Fruit fly (Drosophila melanogaster) whole organism, embryonic: ENCODE measurements around the gene CG16903.
A peak's percentile ranks its signal among the peaks of the same experiment; 100 is the strongest.

Experiments used
- Awh ChIP-seq: fragments of 200-800 bp; sonication (Bioruptor generic); IDR thresholded peaks from 2 replicates; pipeline ENCODE4, ENCODE4 v1.3.6; 2022; ENCODE audit warnings: missing biosample characterization, missing genetic modification characterization
- BEAF-32 ChIP-seq: fragments of 200-800 bp; sonication (Bioruptor generic); optimal IDR thresholded peaks from 3 replicates; lab custom pipeline; 2017; ENCODE audit warnings: missing biosample characterization, missing genetic modification characterization, mild to moderate bottlenecking, moderate library complexity, missing genetic modification reagents
- CG10274 ChIP-seq: fragments of 200-800 bp; sonication (Bioruptor generic); optimal IDR thresholded peaks from 3 replicates; lab custom pipeline; 2017; ENCODE audit warnings: missing biosample characterization, mild to moderate bottlenecking, missing genetic modification characterization
- CG10431 ChIP-seq: fragments of 200-800 bp; sonication (Bioruptor generic); optimal IDR thresholded peaks from 3 replicates; lab custom pipeline; 2018; ENCODE audit warnings: missing biosample characterization, mild to moderate bottlenecking, missing genetic modification characterization
- CG10654 ChIP-seq: fragments of 200-800 bp; sonication (Bioruptor generic); optimal IDR thresholded peaks from 2 replicates; lab custom pipeline; 2016; ENCODE audit warnings: missing biosample characterization, missing genetic modification characterization
- CG11695 ChIP-seq: fragments of 200-800 bp; sonication (Bioruptor generic); IDR thresholded peaks from 3 replicates; pipeline ENCODE4 v1.3.6; 2022; ENCODE audit warnings: missing biosample characterization, missing genetic modification characterization
- CG12236 ChIP-seq: fragments of 200-800 bp; sonication (Bioruptor generic); optimal IDR thresholded peaks from 2 replicates; lab custom pipeline; 2016; ENCODE audit warnings: missing biosample characterization, missing genetic modification characterization
- CG13296 ChIP-seq: fragments of 200-800 bp; sonication (Bioruptor generic); optimal IDR thresholded peaks from 3 replicates; lab custom pipeline; 2018; ENCODE audit warnings: missing biosample characterization, mild to moderate bottlenecking, missing genetic modification characterization
- CG1647 ChIP-seq: fragments of 200-800 bp; sonication (Bioruptor generic); optimal IDR thresholded peaks from 3 replicates; lab custom pipeline; 2016; ENCODE audit warnings: missing biosample characterization, missing genetic modification characterization
- CG16863 ChIP-seq: fragments of 200-800 bp; sonication (Bioruptor generic); optimal IDR thresholded peaks from 3 replicates; lab custom pipeline; 2016; ENCODE audit warnings: missing biosample characterization, missing genetic modification characterization
- CG17186 ChIP-seq: fragments of 200-800 bp; sonication (Bioruptor generic); optimal IDR thresholded peaks from 3 replicates; lab custom pipeline; 2017; ENCODE audit warnings: missing biosample characterization, missing genetic modification reagents, missing genetic modification characterization
- CG17612 ChIP-seq: fragments of 200-800 bp; sonication (Bioruptor generic); IDR thresholded peaks from 2 replicates; pipeline ENCODE4 v1.3.6; 2022; ENCODE audit warnings: missing biosample characterization, missing genetic modification characterization
- CG17912 ChIP-seq: fragments of 200-800 bp; sonication (Bioruptor generic); optimal IDR thresholded peaks from 2 replicates; lab custom pipeline; 2018; ENCODE audit warnings: missing biosample characterization, mild to moderate bottlenecking, missing genetic modification characterization
- CG1832 ChIP-seq: fragments of 200-800 bp; sonication (Bioruptor generic); optimal IDR thresholded peaks from 2 replicates; lab custom pipeline; 2017; ENCODE audit warnings: missing biosample characterization, mild to moderate bottlenecking, missing genetic modification characterization, inconsistent platforms
- CG2129 ChIP-seq: fragments of 200-800 bp; sonication (Bioruptor generic); IDR thresholded peaks from 2 replicates; pipeline ENCODE4 v1.3.6; 2022; ENCODE audit warnings: missing biosample characterization, missing genetic modification characterization; ENCODE audit not compliant: partially characterized antibody
- CG30403 ChIP-seq: fragments of 200-800 bp; sonication (Bioruptor generic); optimal IDR thresholded peaks from 3 replicates; lab custom pipeline; 2016; ENCODE audit warnings: missing biosample characterization, missing genetic modification characterization
- CG6272 ChIP-seq: fragments of 200-800 bp; sonication (Bioruptor generic); IDR thresholded peaks from 2 replicates; pipeline ENCODE4 v1.3.6; 2022; ENCODE audit warnings: missing biosample characterization, missing genetic modification characterization
- CG8281 ChIP-seq: fragments of 200-800 bp; sonication (Bioruptor generic); optimal IDR thresholded peaks from 2 replicates; lab custom pipeline; 2018; ENCODE audit warnings: missing biosample characterization, mild to moderate bottlenecking, missing genetic modification characterization, moderate library complexity
- Dek ChIP-seq: fragments of 200-800 bp; sonication (Bioruptor generic); optimal IDR thresholded peaks from 3 replicates; lab custom pipeline; 2019; ENCODE audit warnings: missing biosample characterization, mild to moderate bottlenecking, missing genetic modification characterization, moderate library complexity
- Dip3 ChIP-seq: fragments of 200-800 bp; sonication (Bioruptor generic); optimal IDR thresholded peaks from 3 replicates; lab custom pipeline; 2016; ENCODE audit warnings: missing biosample characterization, missing genetic modification characterization
- E2f1 ChIP-seq: fragments of 200-800 bp; sonication (Bioruptor generic); IDR thresholded peaks from 2 replicates; pipeline ENCODE4 v1.3.6; 2022; ENCODE audit warnings: missing biosample characterization, missing genetic modification characterization
- HLH54F ChIP-seq: fragments of 200-800 bp; sonication (Bioruptor generic); optimal IDR thresholded peaks from 3 replicates; lab custom pipeline; 2016; ENCODE audit warnings: missing biosample characterization, missing genetic modification characterization
- Hr3 ChIP-seq: fragments of 200-800 bp; sonication (Bioruptor generic); optimal IDR thresholded peaks from 3 replicates; lab custom pipeline; 2016; ENCODE audit warnings: missing biosample characterization, missing genetic modification characterization
- Hr51 ChIP-seq, 2 experiments: fragments of 200-800 bp; sonication (Bioruptor generic); optimal IDR thresholded peaks; 2 replicates in 1 of 2; 3 replicates in 1 of 2; lab custom pipeline; 2016 to 2018; ENCODE audit warnings: missing biosample characterization in 2 of 2, missing genetic modification characterization in 2 of 2, mild to moderate bottlenecking in 1 of 2, moderate library complexity in 1 of 2
- MESR4 ChIP-seq: fragments of 200-800 bp; sonication (Bioruptor generic); optimal IDR thresholded peaks from 2 replicates; lab custom pipeline; 2018; ENCODE audit warnings: missing biosample characterization, mild to moderate bottlenecking, missing genetic modification characterization, moderate library complexity
- Mad ChIP-seq: fragments of 200-800 bp; sonication (Bioruptor generic); optimal IDR thresholded peaks from 2 replicates; lab custom pipeline; 2016; ENCODE audit warnings: missing biosample characterization, missing genetic modification characterization
- Max ChIP-seq: fragments of 200-800 bp; sonication (Bioruptor generic); optimal IDR thresholded peaks from 2 replicates; lab custom pipeline; 2016; ENCODE audit warnings: missing biosample characterization, mild to moderate bottlenecking, missing genetic modification characterization
- Myb ChIP-seq: fragments of 200-800 bp; sonication (Bioruptor generic); optimal IDR thresholded peaks from 2 replicates; lab custom pipeline; 2016; ENCODE audit warnings: missing biosample characterization, missing genetic modification characterization
- Rx ChIP-seq: fragments of 200-800 bp; sonication (Bioruptor generic); IDR thresholded peaks from 2 replicates; pipeline ENCODE4 v1.3.6; 2022; ENCODE audit warnings: missing biosample characterization, missing genetic modification characterization
- Side ChIP-seq: fragments of 200-800 bp; sonication (Bioruptor generic); optimal IDR thresholded peaks from 2 replicates; lab custom pipeline; 2016; ENCODE audit warnings: missing biosample characterization, missing genetic modification characterization
- Sry-δ ChIP-seq: fragments of 200-800 bp; sonication (Bioruptor generic); optimal IDR thresholded peaks from 2 replicates; lab custom pipeline; 2016; ENCODE audit warnings: missing biosample characterization, missing genetic modification characterization
- abd-A ChIP-seq: fragments of 200-800 bp; sonication (Bioruptor generic); optimal IDR thresholded peaks from 3 replicates; lab custom pipeline; 2019; ENCODE audit warnings: missing biosample characterization, mild to moderate bottlenecking, missing genetic modification characterization, moderate library complexity
- ash1 ChIP-seq: fragments of 200-800 bp; sonication (Bioruptor generic); optimal IDR thresholded peaks from 2 replicates; lab custom pipeline; 2018; ENCODE audit warnings: missing biosample characterization, mild to moderate bottlenecking, missing genetic modification characterization
- chn ChIP-seq: fragments of 200-800 bp; sonication (Bioruptor generic); optimal IDR thresholded peaks from 2 replicates; lab custom pipeline; 2016; ENCODE audit warnings: missing biosample characterization, missing genetic modification characterization
- croc ChIP-seq: fragments of 200-800 bp; sonication (Bioruptor generic); conservative IDR thresholded peaks from 3 replicates; pipeline ENCODE4 v1.3.6; 2022; ENCODE audit warnings: missing biosample characterization, missing genetic modification characterization
- da ChIP-seq: fragments of 200-800 bp; sonication (Bioruptor generic); optimal IDR thresholded peaks from 2 replicates; lab custom pipeline; 2016; ENCODE audit warnings: missing biosample characterization, missing genetic modification characterization
- emc ChIP-seq: fragments of 200-800 bp; sonication (Bioruptor generic); optimal IDR thresholded peaks from 2 replicates; lab custom pipeline; 2016; ENCODE audit warnings: missing biosample characterization, missing genetic modification characterization
- ewg ChIP-seq: fragments of 200-800 bp; sonication (Bioruptor generic); optimal IDR thresholded peaks from 3 replicates; lab custom pipeline; 2017; ENCODE audit warnings: mild to moderate bottlenecking, missing biosample characterization, missing genetic modification reagents, missing genetic modification characterization
- gfzf ChIP-seq: fragments of 200-800 bp; sonication (Bioruptor generic); optimal IDR thresholded peaks from 2 replicates; lab custom pipeline; 2016; ENCODE audit warnings: missing biosample characterization, mild to moderate bottlenecking, missing genetic modification characterization, moderate library complexity
- inv ChIP-seq: fragments of 200-800 bp; sonication (Bioruptor generic); IDR thresholded peaks from 2 replicates; pipeline ENCODE4 v1.3.6; 2022; ENCODE audit warnings: missing biosample characterization, missing genetic modification characterization; ENCODE audit not compliant: partially characterized antibody
- lbe ChIP-seq: fragments of 200-800 bp; sonication (Bioruptor generic); optimal IDR thresholded peaks from 2 replicates; lab custom pipeline; 2016; ENCODE audit warnings: missing biosample characterization, mild to moderate bottlenecking, missing genetic modification characterization
- lola ChIP-seq, 3 experiments: fragments of >200 bp in 2 of 3; fragments of 200-800 bp in 1 of 3; sonication (Bioruptor generic) in 1 of 3; optimal IDR thresholded peaks; 2 replicates each; lab custom pipeline; 2017 to 2019; ENCODE audit warnings: missing biosample characterization in 3 of 3, missing genetic modification characterization in 3 of 3, mild to moderate bottlenecking in 1 of 3, moderate library complexity in 1 of 3
- oc ChIP-seq: fragments of 200-800 bp; sonication (Bioruptor generic); optimal IDR thresholded peaks from 2 replicates; lab custom pipeline; 2018; ENCODE audit warnings: missing biosample characterization, mild to moderate bottlenecking, missing genetic modification characterization, moderate library complexity
- ranshi ChIP-seq: fragments of 200-800 bp; sonication (Bioruptor generic); IDR thresholded peaks from 2 replicates; pipeline ENCODE4 v1.3.6; 2022; ENCODE audit warnings: missing biosample characterization, missing genetic modification characterization
- rib ChIP-seq: fragments of 200-800 bp; sonication (Bioruptor generic); IDR thresholded peaks from 2 replicates; pipeline ENCODE4 v1.3.6; 2022; ENCODE audit warnings: missing biosample characterization, missing genetic modification characterization
- salm ChIP-seq: fragments of 200-800 bp; sonication (Bioruptor generic); optimal IDR thresholded peaks from 2 replicates; lab custom pipeline; 2018; ENCODE audit warnings: missing biosample characterization, mild to moderate bottlenecking, missing genetic modification characterization
- scrt ChIP-seq: fragments of 200-800 bp; sonication (Bioruptor generic); optimal IDR thresholded peaks from 2 replicates; lab custom pipeline; 2018; ENCODE audit warnings: missing biosample characterization, mild to moderate bottlenecking, missing genetic modification characterization, moderate library complexity
- seq ChIP-seq: fragments of 200-800 bp; sonication (Bioruptor generic); IDR thresholded peaks from 2 replicates; pipeline ENCODE4 v1.3.6; 2022; ENCODE audit warnings: missing biosample characterization, missing genetic modification characterization
- tgo ChIP-seq: fragments of 200-800 bp; sonication (Bioruptor generic); IDR thresholded peaks from 3 replicates; pipeline ENCODE4 v1.3.6; 2022; ENCODE audit warnings: missing biosample characterization, missing genetic modification characterization
- unc-4 ChIP-seq: fragments of 200-800 bp; sonication (Bioruptor generic); IDR thresholded peaks from 2 replicates; pipeline ENCODE4 v1.3.6; 2022; ENCODE audit warnings: missing biosample characterization, missing genetic modification characterization; ENCODE audit not compliant: partially characterized antibody
- zfh1 ChIP-seq: fragments of 200-800 bp; sonication (Bioruptor generic); IDR thresholded peaks from 3 replicates; pipeline ENCODE4 v1.3.6; 2022; ENCODE audit warnings: missing biosample characterization, missing genetic modification characterization

Gene CG16903

dm6 chrX:2070708-2071063 lies 9.5 kb downstream of the CG16903 start (continued):
- TF ChIP-seq lola (GFP tag; optimal IDR thresholded peaks at IDR 0.05; lab: Kevin White, UChicago) (peak in 1 of 3 experiments; percentile 5), zfh1 (GFP tag; lab: Robert Waterston, UW) (peak; percentile 74; the same call in 2 of the 3 replicates), Max (GFP tag; lab: Kevin White, UChicago) (no peak), salm (peak; percentile 35), ash1 (GFP tag; lab: Kevin White, UChicago) (no peak), chn (GFP tag; lab: Kevin White, UChicago) (peak; percentile 21), seq (peak; percentile 66), abd-A (peak; percentile 5), CG11695 (GFP tag; lab: Robert Waterston, UW) (peak; percentile 81), MESR4 (GFP tag; lab: Kevin White, UChicago) (no peak), Dip3 (peak; percentile 52), Side (GFP tag; lab: Kevin White, UChicago) (peak; percentile 76), ewg (GFP tag; lab: Kevin White, UChicago) (peak; percentile 19), CG17186 (no peak), Rx (peak; percentile 49; the same call in 1 of the 2 replicates), ranshi (GFP tag; lab: Robert Waterston, UW) (peak; percentile 65; the same call in 1 of the 2 replicates), oc (tag; lab: Kevin White, UChicago) (no peak), emc (GFP tag; lab: Kevin White, UChicago) (peak; percentile 16), HLH54F (GFP tag; lab: Kevin White, UChicago) (peak; percentile 53), lbe (GFP tag; lab: Kevin White, UChicago) (no peak), gfzf (GFP tag; lab: Kevin White, UChicago) (no peak), inv (no peak), E2f1 (GFP tag; lab: Robert Waterston, UW) (peak; percentile 41; the same call in 1 of the 2 replicates), da (GFP tag; lab: Kevin White, UChicago) (no peak), BEAF-32 (GFP tag; lab: Kevin White, UChicago) (no peak), CG10431 (GFP tag; lab: Kevin White, UChicago) (no peak), scrt (GFP tag; lab: Kevin White, UChicago) (peak; percentile 43), CG1832 (GFP tag; lab: Kevin White, UChicago) (no peak), CG30403 (GFP tag; lab: Kevin White, UChicago) (peak; percentile 57), Sry-δ (no peak), Hr51 (GFP tag; optimal IDR thresholded peaks at IDR 0.05; lab: Kevin White, UChicago) (peak in 1 of 2 experiments; percentile 60), Hr3 (GFP tag; lab: Kevin White, UChicago) (peak; percentile 11), CG13296 (GFP tag; lab: Kevin White, UChicago) (peak; percentile 68), CG10274 (GFP tag; lab: Kevin White, UChicago) (peak; percentile 16), CG12236 (no peak), Mad (GFP tag; lab: Kevin White, UChicago) (peak; percentile 14), Awh (GFP tag; lab: Robert Waterston, UW) (no peak), Dek (peak; percentile 58), rib (peak; percentile 74), CG1647 (GFP tag; lab: Kevin White, UChicago) (peak; percentile 28), CG10654 (peak; percentile 12), Myb (GFP tag; lab: Kevin White, UChicago) (peak; percentile 44), CG16863 (GFP tag; lab: Kevin White, UChicago) (peak; percentile 56), tgo (GFP tag; lab: Robert Waterston, UW) (peak; percentile 78), CG6272 (GFP tag; lab: Robert Waterston, UW) (peak; percentile 39; the same call in 1 of the 2 replicates), unc-4 (GFP tag; lab: Robert Waterston, UW) (no peak), CG17612 (GFP tag; lab: Robert Waterston, UW) (no peak), CG2129 (GFP tag; lab: Robert Waterston, UW) (no peak), CG17912 (peak; percentile 5), croc (GFP tag; lab: Robert Waterston, UW) (no peak), CG8281 (tag; lab: Kevin White, UChicago) (peak; percentile 13)
